Fruit fly (Drosophila melanogaster): Measurements from ENCODE around the gene RagA-B.
A peak's percentile ranks its signal among the peaks of the same experiment; 100 is the strongest.

Gene RagA-B

dm6 chr3R:8992928-8993579 is 8.9 kb upstream of the RagA-B start, which contains the start of gene CG11975:
Gene CG11975 (plus strand): TSS chr3R:8993253.
- no peak for TF ChIP-seq Dll (optimal IDR thresholded peaks at IDR 0.05)
- TF ChIP-seq CG8478 (optimal IDR thresholded peaks at IDR 0.05), result no peak
- no peak for TF ChIP-seq psq (optimal IDR thresholded peaks at IDR 0.05)
- no peak for TF ChIP-seq usp (GFP tag; optimal IDR thresholded peaks at IDR 0.05)
- no peak for TF ChIP-seq EcR (GFP tag; optimal IDR thresholded peaks at IDR 0.05)
- no peak for TF ChIP-seq pan (optimal IDR thresholded peaks at IDR 0.05)

- no peak for TF ChIP-seq pan (optimal IDR thresholded peaks at IDR 0.05)
- TF ChIP-seq usp (GFP tag; optimal IDR thresholded peaks at IDR 0.05), result no peak
- no peak for TF ChIP-seq CG8478 (optimal IDR thresholded peaks at IDR 0.05)
- no peak for TF ChIP-seq psq (optimal IDR thresholded peaks at IDR 0.05)
- no peak for TF ChIP-seq Dll (optimal IDR thresholded peaks at IDR 0.05)
- TF ChIP-seq EcR (GFP tag; optimal IDR thresholded peaks at IDR 0.05), result no peak
Measured at dm6 chr3R:8984602-8985074, 523 bp upstream of the RagA-B start, which contains the start of gene CG11970. Gene CG11970 (plus strand): TSS chr3R:8984718.

- no peak for TF ChIP-seq psq (optimal IDR thresholded peaks at IDR 0.05)
- no peak for TF ChIP-seq CG8478 (optimal IDR thresholded peaks at IDR 0.05)
- no peak for TF ChIP-seq usp (GFP tag; optimal IDR thresholded peaks at IDR 0.05)
- TF ChIP-seq EcR (GFP tag; optimal IDR thresholded peaks at IDR 0.05), result no peak
- TF ChIP-seq Dll (optimal IDR thresholded peaks at IDR 0.05), result no peak
- TF ChIP-seq pan (optimal IDR thresholded peaks at IDR 0.05), result no peak
Measured at dm6 chr3R:8981209-8981996, 2.7 kb downstream of the RagA-B start.

dm6 chr3R:8980776-8981165 is 3.3 kb downstream of the RagA-B start, which contains the start of gene CAHbeta:
Gene CAHbeta (plus strand): TSS chr3R:8980860.
- TF ChIP-seq psq (optimal IDR thresholded peaks at IDR 0.05) (no peak), usp (GFP tag; optimal IDR thresholded peaks at IDR 0.05) (no peak), EcR (GFP tag; optimal IDR thresholded peaks at IDR 0.05) (no peak), Dll (optimal IDR thresholded peaks at IDR 0.05) (no peak), pan (optimal IDR thresholded peaks at IDR 0.05) (no peak), CG8478 (optimal IDR thresholded peaks at IDR 0.05) (no peak)

dm6 chr3R:8979850-8980775 is 4.0 kb downstream of the RagA-B start:
- no peak for TF ChIP-seq pan (optimal IDR thresholded peaks at IDR 0.05)
- no peak for TF ChIP-seq CG8478 (optimal IDR thresholded peaks at IDR 0.05)
- no peak for TF ChIP-seq EcR (GFP tag; optimal IDR thresholded peaks at IDR 0.05)
- no peak for TF ChIP-seq Dll (optimal IDR thresholded peaks at IDR 0.05)
- no peak for TF ChIP-seq psq (optimal IDR thresholded peaks at IDR 0.05)
- TF ChIP-seq usp (GFP tag; optimal IDR thresholded peaks at IDR 0.05), result no peak

- TF ChIP-seq pan (optimal IDR thresholded peaks at IDR 0.05) (no peak), Dll (optimal IDR thresholded peaks at IDR 0.05) (no peak), EcR (GFP tag; optimal IDR thresholded peaks at IDR 0.05) (no peak), usp (GFP tag; optimal IDR thresholded peaks at IDR 0.05) (no peak), psq (optimal IDR thresholded peaks at IDR 0.05) (no peak), CG8478 (optimal IDR thresholded peaks at IDR 0.05) (no peak)
Measured at dm6 chr3R:8978768-8979167, 5.3 kb downstream of the RagA-B start.

- TF ChIP-seq EcR (GFP tag; optimal IDR thresholded peaks at IDR 0.05), result no peak
- TF ChIP-seq Dll (optimal IDR thresholded peaks at IDR 0.05), result no peak
- TF ChIP-seq psq (optimal IDR thresholded peaks at IDR 0.05), result no peak
- TF ChIP-seq CG8478 (optimal IDR thresholded peaks at IDR 0.05), result no peak
- TF ChIP-seq pan (optimal IDR thresholded peaks at IDR 0.05), result no peak
- no peak for TF ChIP-seq usp (GFP tag; optimal IDR thresholded peaks at IDR 0.05)
Measured at dm6 chr3R:8976073-8976593, 8.0 kb downstream of the RagA-B start.

dm6 chr3R:8971794-8972193 is 12.3 kb downstream of the RagA-B start:
- TF ChIP-seq CG8478 (optimal IDR thresholded peaks at IDR 0.05) (no peak), Dll (optimal IDR thresholded peaks at IDR 0.05) (peak; percentile 40)

- no peak for TF ChIP-seq EcR (GFP tag; optimal IDR thresholded peaks at IDR 0.05)
- no peak for TF ChIP-seq pan (optimal IDR thresholded peaks at IDR 0.05)
- no peak for TF ChIP-seq Dll (optimal IDR thresholded peaks at IDR 0.05)
Measured at dm6 chr3R:8970707-8971106, 13.4 kb downstream of the RagA-B start.

- no peak for TF ChIP-seq CG8478 (optimal IDR thresholded peaks at IDR 0.05)
Measured at dm6 chr3R:8969926-8970306, 14.2 kb downstream of the RagA-B start.

- peak; percentile 71 for TF ChIP-seq Dll (optimal IDR thresholded peaks at IDR 0.05)
- TF ChIP-seq CG8478 (optimal IDR thresholded peaks at IDR 0.05), result no peak
Measured at dm6 chr3R:8969301-8969925, 14.7 kb downstream of the RagA-B start.
